Worm (Caenorhabditis elegans) whole organism, L2 larva: ENCODE data around the gene ugt-35.

Source experiments
- aly-2 ChIP-seq: fragments of 150-350 bp; optimal IDR thresholded peaks from 2 replicates; lab custom pipeline; 2014; ENCODE audit warnings: missing biosample characterization, missing genetic modification characterization
- ceh-82 ChIP-seq: fragments of 150-350 bp; optimal IDR thresholded peaks from 2 replicates; lab custom pipeline; 2014; ENCODE audit warnings: missing biosample characterization, missing genetic modification characterization
- lin-13 ChIP-seq: fragments of 150-350 bp; optimal IDR thresholded peaks from 2 replicates; lab custom pipeline; 2014; ENCODE audit warnings: missing biosample characterization, missing genetic modification reagents, missing genetic modification characterization
- mab-5 ChIP-seq: fragments of 150-350 bp; optimal IDR thresholded peaks from 2 replicates; lab custom pipeline; 2014; ENCODE audit warnings: missing biosample characterization, missing genetic modification characterization
- mdl-1 ChIP-seq, 2 experiments: fragments of 150-350 bp in 1 of 2; sonication (generic microtip) in 1 of 2; optimal IDR thresholded peaks; 2 replicates each; lab custom pipeline; 2017; ENCODE audit warnings: missing biosample characterization in 2 of 2, missing genetic modification characterization in 2 of 2
- nhr-10 ChIP-seq: sonication (generic microtip); optimal IDR thresholded peaks from 2 replicates; lab custom pipeline; 2017; ENCODE audit warnings: missing biosample characterization, missing genetic modification characterization
- skn-1 ChIP-seq: sonication (generic microtip); optimal IDR thresholded peaks from 2 replicates; lab custom pipeline; 2017; ENCODE audit warnings: missing biosample characterization, missing genetic modification characterization
- snpc-4 ChIP-seq: fragments of 150-350 bp; optimal IDR thresholded peaks from 2 replicates; lab custom pipeline; 2014; ENCODE audit warnings: missing biosample characterization, missing genetic modification characterization
- unc-62 ChIP-seq: fragments of 150-350 bp; optimal IDR thresholded peaks from 2 replicates; lab custom pipeline; 2014; ENCODE audit warnings: missing biosample characterization, missing genetic modification reagents, missing genetic modification characterization

ce11 chrV:10681117-10681959, 27.3 kb upstream of the ugt-35 start:
- TF ChIP-seq lin-13 (GFP tag; lab: Kevin White, UChicago) (no peak), ceh-82 (tag; lab: Kevin White, UChicago) (no peak), snpc-4 (tag; lab: Kevin White, UChicago) (no peak), mdl-1 (tag; optimal IDR thresholded peaks at IDR 0.05; lab: Kevin White, UChicago) (peak; percentile 60 to 73), nhr-10 (no peak), skn-1 (no peak), unc-62 (GFP tag; lab: Kevin White, UChicago) (no peak), aly-2 (tag; lab: Kevin White, UChicago) (no peak), mab-5 (tag; lab: Kevin White, UChicago) (no peak)
